Fruit fly (Drosophila melanogaster) whole organism, embryonic: ENCODE measurements around the gene sti.

Source experiments
- CG10959 ChIP-seq: fragments of 200-800 bp; sonication (Bioruptor generic); IDR thresholded peaks from 2 replicates; pipeline ENCODE4 v1.3.6; 2022; ENCODE audit warnings: missing biosample characterization, missing genetic modification characterization
- CG11695 ChIP-seq: fragments of 200-800 bp; sonication (Bioruptor generic); IDR thresholded peaks from 3 replicates; pipeline ENCODE4 v1.3.6; 2022; ENCODE audit warnings: missing biosample characterization, missing genetic modification characterization
- CG12071 ChIP-seq: fragments of 200-800 bp; sonication (Bioruptor generic); optimal IDR thresholded peaks from 3 replicates; lab custom pipeline; 2018; ENCODE audit warnings: missing biosample characterization, mild to moderate bottlenecking, missing genetic modification characterization
- CG12155 ChIP-seq: fragments of 200-800 bp; sonication (Bioruptor generic); optimal IDR thresholded peaks from 3 replicates; lab custom pipeline; 2016; ENCODE audit warnings: missing biosample characterization, missing genetic modification characterization
- CG12299 ChIP-seq: fragments of 200-800 bp; sonication (Bioruptor generic); optimal IDR thresholded peaks from 2 replicates; lab custom pipeline; 2018; ENCODE audit warnings: missing biosample characterization, mild to moderate bottlenecking, missing genetic modification characterization
- CG1233 ChIP-seq: fragments of 200-800 bp; sonication (Bioruptor generic); optimal IDR thresholded peaks from 4 replicates; lab custom pipeline; 2018; ENCODE audit warnings: missing biosample characterization, mild to moderate bottlenecking, missing genetic modification characterization
- CG12744 ChIP-seq: fragments of 200-800 bp; sonication (Bioruptor generic); optimal IDR thresholded peaks from 2 replicates; lab custom pipeline; 2016; ENCODE audit warnings: missing biosample characterization, missing genetic modification characterization
- CG12942 ChIP-seq: fragments of 200-800 bp; sonication (Bioruptor generic); optimal IDR thresholded peaks from 3 replicates; lab custom pipeline; 2016; ENCODE audit warnings: missing biosample characterization, missing genetic modification characterization
- CG13123 ChIP-seq: fragments of 200-800 bp; sonication (Bioruptor generic); optimal IDR thresholded peaks from 2 replicates; lab custom pipeline; 2016; ENCODE audit warnings: missing biosample characterization, missing genetic modification characterization
- CG13424 ChIP-seq: fragments of 200-800 bp; sonication (Bioruptor generic); optimal IDR thresholded peaks from 2 replicates; lab custom pipeline; 2019; ENCODE audit warnings: missing biosample characterization, mild to moderate bottlenecking, missing genetic modification characterization, moderate library complexity
- CG13894 ChIP-seq: fragments of 200-800 bp; sonication (Bioruptor generic); optimal IDR thresholded peaks from 3 replicates; lab custom pipeline; 2018; ENCODE audit warnings: missing biosample characterization, mild to moderate bottlenecking, missing genetic modification characterization, moderate library complexity
- CG14667 ChIP-seq: fragments of 200-800 bp; sonication (Bioruptor generic); IDR thresholded peaks from 2 replicates; pipeline ENCODE4 v1.3.6; 2022; ENCODE audit warnings: missing biosample characterization, missing genetic modification characterization
- CG14860 ChIP-seq: fragments of 200-800 bp; sonication (Bioruptor generic); IDR thresholded peaks from 3 replicates; pipeline ENCODE4 v1.3.6; 2022; ENCODE audit warnings: missing biosample characterization, missing genetic modification characterization; ENCODE audit not compliant: partially characterized antibody
- CG15514 ChIP-seq: fragments of 200-800 bp; sonication (Bioruptor generic); optimal IDR thresholded peaks from 3 replicates; lab custom pipeline; 2017; ENCODE audit warnings: missing biosample characterization, missing genetic modification characterization, mild to moderate bottlenecking, moderate library complexity, missing genetic modification reagents
- CG2712 ChIP-seq: fragments of 200-800 bp; optimal IDR thresholded peaks from 3 replicates; lab custom pipeline; 2019; ENCODE audit warnings: missing biosample characterization, mild to moderate bottlenecking, missing genetic modification characterization, moderate library complexity
- CG32532 ChIP-seq: fragments of 200-800 bp; sonication (Bioruptor generic); IDR thresholded peaks from 2 replicates; pipeline ENCODE4 v1.3.6; 2022; ENCODE audit warnings: missing biosample characterization, missing genetic modification characterization
- CG32767 ChIP-seq: fragments of 200-800 bp; sonication (Bioruptor generic); IDR thresholded peaks from 2 replicates; pipeline ENCODE4 v1.3.6; 2022; ENCODE audit warnings: missing biosample characterization, missing genetic modification characterization
- CG3407 ChIP-seq: fragments of 200-800 bp; sonication (Bioruptor generic); optimal IDR thresholded peaks from 2 replicates; lab custom pipeline; 2018; ENCODE audit warnings: missing biosample characterization, mild to moderate bottlenecking, missing genetic modification characterization
- CG3726 ChIP-seq: fragments of 200-800 bp; sonication (Bioruptor generic); IDR thresholded peaks from 3 replicates; pipeline ENCODE4, ENCODE4 v1.3.6; 2022; ENCODE audit warnings: missing biosample characterization, missing genetic modification characterization
- CG4730 ChIP-seq: fragments of 200-800 bp; sonication (Bioruptor generic); IDR thresholded peaks from 2 replicates; pipeline ENCODE4 v1.3.6; 2022; ENCODE audit warnings: missing biosample characterization, missing genetic modification characterization
- CG6654 ChIP-seq: fragments of 200-800 bp; sonication (Bioruptor generic); optimal IDR thresholded peaks from 2 replicates; lab custom pipeline; 2017; ENCODE audit warnings: missing biosample characterization, mild to moderate bottlenecking, missing genetic modification characterization
- CG7271 ChIP-seq: fragments of 200-800 bp; sonication (Bioruptor generic); optimal IDR thresholded peaks from 2 replicates; lab custom pipeline; 2018; ENCODE audit warnings: missing biosample characterization, mild to moderate bottlenecking, missing genetic modification characterization, moderate library complexity
- CG7372 ChIP-seq: fragments of 200-800 bp; sonication (Bioruptor generic); IDR thresholded peaks from 2 replicates; pipeline ENCODE4 v1.3.6; 2022; ENCODE audit warnings: missing biosample characterization, missing genetic modification characterization
- CG8359 ChIP-seq: fragments of 200-800 bp; sonication (Bioruptor generic); optimal IDR thresholded peaks from 2 replicates; lab custom pipeline; 2017; ENCODE audit warnings: missing biosample characterization, mild to moderate bottlenecking, missing genetic modification characterization, borderline replicate concordance
- CG9437 ChIP-seq: fragments of 200-800 bp; sonication (Bioruptor generic); optimal IDR thresholded peaks from 2 replicates; lab custom pipeline; 2018; ENCODE audit warnings: missing biosample characterization, mild to moderate bottlenecking, missing genetic modification characterization
- CrebB ChIP-seq: fragments of 200-800 bp; sonication (Bioruptor generic); optimal IDR thresholded peaks from 3 replicates; lab custom pipeline; 2018; ENCODE audit warnings: missing biosample characterization, mild to moderate bottlenecking, missing genetic modification characterization
- Doc2 ChIP-seq: fragments of 200-800 bp; sonication (Bioruptor generic); IDR thresholded peaks from 2 replicates; pipeline ENCODE4 v1.3.6; 2022; ENCODE audit warnings: missing biosample characterization, missing genetic modification characterization
- Doc3 ChIP-seq: fragments of 200-800 bp; sonication (Bioruptor generic); IDR thresholded peaks from 3 replicates; pipeline ENCODE4 v1.3.6; 2022; ENCODE audit warnings: missing biosample characterization, missing genetic modification characterization; ENCODE audit not compliant: partially characterized antibody
- Hr39 ChIP-seq: fragments of >200 bp; optimal IDR thresholded peaks from 2 replicates; lab custom pipeline; 2017
- MTF-1 ChIP-seq: fragments of 200-800 bp; sonication (Bioruptor generic); optimal IDR thresholded peaks from 2 replicates; lab custom pipeline; 2018; ENCODE audit warnings: missing biosample characterization, mild to moderate bottlenecking, missing genetic modification characterization, borderline replicate concordance
- Mes4 ChIP-seq: fragments of 200-800 bp; sonication (Bioruptor generic); optimal IDR thresholded peaks from 2 replicates; lab custom pipeline; 2016; ENCODE audit warnings: missing biosample characterization, missing genetic modification characterization
- Rfx ChIP-seq: fragments of 200-800 bp; sonication (Bioruptor generic); IDR thresholded peaks from 2 replicates; pipeline ENCODE4 v1.3.6; 2022; ENCODE audit warnings: missing biosample characterization, missing genetic modification characterization
- Sin3A ChIP-seq: fragments of >200 bp; optimal IDR thresholded peaks from 2 replicates; lab custom pipeline; 2018
- br ChIP-seq: fragments of >200 bp; optimal IDR thresholded peaks from 2 replicates; lab custom pipeline; 2017
- btn ChIP-seq: fragments of 200-800 bp; sonication (Bioruptor generic); optimal IDR thresholded peaks from 2 replicates; lab custom pipeline; 2016; ENCODE audit warnings: missing biosample characterization, missing genetic modification characterization
- chinmo ChIP-seq: fragments of 200-800 bp; sonication (Bioruptor generic); IDR thresholded peaks from 4 replicates; pipeline ENCODE4 v1.3.6; 2022; ENCODE audit warnings: missing biosample characterization, missing genetic modification characterization; ENCODE audit not compliant: partially characterized antibody
- crp ChIP-seq, 2 experiments: fragments of 200-800 bp; sonication (Bioruptor generic); optimal IDR thresholded peaks; 2 replicates in 1 of 2; 3 replicates in 1 of 2; lab custom pipeline; 2017; ENCODE audit warnings: missing biosample characterization in 2 of 2, missing genetic modification characterization in 2 of 2, mild to moderate bottlenecking in 1 of 2, moderate library complexity in 1 of 2
- dysf ChIP-seq: fragments of 200-800 bp; sonication (Bioruptor generic); IDR thresholded peaks from 3 replicates; pipeline ENCODE4 v1.3.6; 2022; ENCODE audit warnings: missing biosample characterization, missing genetic modification characterization
- grn ChIP-seq: fragments of 200-800 bp; sonication (Bioruptor generic); optimal IDR thresholded peaks from 3 replicates; lab custom pipeline; 2017; ENCODE audit warnings: missing biosample characterization, missing genetic modification characterization
- jumu ChIP-seq: fragments of 200-800 bp; sonication (Bioruptor generic); optimal IDR thresholded peaks from 3 replicates; lab custom pipeline; 2016; ENCODE audit warnings: missing biosample characterization, missing genetic modification characterization
- kni ChIP-seq: fragments of 200-800 bp; sonication (Bioruptor generic); optimal IDR thresholded peaks from 3 replicates; lab custom pipeline; 2017; ENCODE audit warnings: mild to moderate bottlenecking, missing biosample characterization, missing genetic modification reagents, missing genetic modification characterization
- nerfin-1 ChIP-seq: fragments of 200-800 bp; sonication (Bioruptor generic); optimal IDR thresholded peaks from 3 replicates; lab custom pipeline; 2019; ENCODE audit warnings: missing biosample characterization, mild to moderate bottlenecking, missing genetic modification characterization, moderate library complexity
- pb ChIP-seq: fragments of 200-800 bp; sonication (Bioruptor generic); optimal IDR thresholded peaks from 3 replicates; lab custom pipeline; 2016; ENCODE audit warnings: missing biosample characterization, missing genetic modification characterization
- pnt ChIP-seq: fragments of 200-800 bp; sonication (Bioruptor generic); optimal IDR thresholded peaks from 3 replicates; lab custom pipeline; 2016; ENCODE audit warnings: missing biosample characterization, missing genetic modification characterization
- repo ChIP-seq: fragments of 200-800 bp; sonication (Bioruptor generic); optimal IDR thresholded peaks from 2 replicates; lab custom pipeline; 2016; ENCODE audit warnings: missing biosample characterization, missing genetic modification characterization
- salm ChIP-seq: fragments of 200-800 bp; sonication (Bioruptor generic); optimal IDR thresholded peaks from 2 replicates; lab custom pipeline; 2018; ENCODE audit warnings: missing biosample characterization, mild to moderate bottlenecking, missing genetic modification characterization
- scrt ChIP-seq: fragments of 200-800 bp; sonication (Bioruptor generic); optimal IDR thresholded peaks from 2 replicates; lab custom pipeline; 2018; ENCODE audit warnings: missing biosample characterization, mild to moderate bottlenecking, missing genetic modification characterization, moderate library complexity
- tx ChIP-seq: fragments of 200-800 bp; sonication (Bioruptor generic); optimal IDR thresholded peaks from 2 replicates; lab custom pipeline; 2016; ENCODE audit warnings: missing biosample characterization, missing genetic modification characterization
- wdn ChIP-seq: fragments of 200-800 bp; sonication (Bioruptor generic); IDR thresholded peaks from 2 replicates; pipeline ENCODE4 v1.3.6; 2022; ENCODE audit warnings: missing biosample characterization, missing genetic modification characterization
- wek ChIP-seq: fragments of 200-800 bp; sonication (Bioruptor generic); optimal IDR thresholded peaks from 3 replicates; lab custom pipeline; 2018; ENCODE audit warnings: missing biosample characterization, mild to moderate bottlenecking, missing genetic modification characterization, moderate library complexity

Gene sti

DNA sequence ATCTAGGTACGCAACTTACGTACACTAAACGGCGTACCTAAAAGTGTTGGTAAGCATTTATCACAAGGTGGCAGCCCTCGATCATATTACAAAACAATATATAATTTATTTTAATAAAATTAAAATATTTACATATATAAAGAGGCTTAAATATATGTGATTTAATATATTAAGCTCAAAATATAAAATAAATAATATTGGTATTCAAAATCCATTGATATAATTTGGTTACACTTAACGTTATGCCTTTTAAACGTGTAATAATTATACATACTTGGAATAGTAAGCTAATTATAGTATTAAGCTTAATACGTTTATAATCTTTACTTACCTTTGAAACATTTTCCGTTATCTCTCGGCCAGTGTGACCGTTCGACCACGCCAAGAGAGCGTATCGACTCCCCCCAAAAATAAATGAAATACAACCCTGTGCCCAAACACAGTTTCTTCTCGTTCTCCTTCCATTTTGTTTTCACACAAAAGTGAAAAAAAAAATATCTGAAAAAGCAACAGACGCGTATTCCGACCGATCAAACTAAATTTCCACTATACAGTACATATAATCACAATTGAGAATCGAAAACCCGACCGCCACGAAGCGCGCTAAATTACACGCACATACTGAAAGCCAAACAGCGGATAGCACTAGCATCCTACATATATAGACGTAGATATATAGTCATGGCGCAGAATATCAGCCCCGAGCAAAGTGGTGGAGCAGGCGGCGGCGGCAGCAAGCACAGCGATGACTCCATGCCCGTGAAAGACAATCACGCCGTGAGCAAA, 10.6 kb downstream of the sti start, which contains the start of the genes CG10646 and vih (continued):
- TF ChIP-seq CG8359 (GFP tag; lab: Kevin White, UChicago): no peak
- no peak for TF ChIP-seq salm
- no peak for TF ChIP-seq Doc2 (GFP tag; lab: Robert Waterston, UW)
- no peak for TF ChIP-seq repo (GFP tag; lab: Kevin White, UChicago)
- TF ChIP-seq CG4730: no peak
- TF ChIP-seq btn (GFP tag; lab: Kevin White, UChicago): no peak
- no peak for TF ChIP-seq CG12744 (GFP tag; lab: Kevin White, UChicago)
- peak in 1 of 2 experiments; percentile 33 for TF ChIP-seq crp (GFP tag; optimal IDR thresholded peaks at IDR 0.05; lab: Kevin White, UChicago)
- TF ChIP-seq CrebB: no peak
- no peak for TF ChIP-seq CG12299 (tag; lab: Kevin White, UChicago)
- TF ChIP-seq CG7271 (tag; lab: Kevin White, UChicago): peak; percentile 51
- no peak for TF ChIP-seq CG32532
- TF ChIP-seq wek: no peak
- no peak for TF ChIP-seq CG11695
- no peak for TF ChIP-seq CG12071 (GFP tag; lab: Kevin White, UChicago)
- no peak for TF ChIP-seq pnt (GFP tag; lab: Kevin White, UChicago)
- peak; percentile 73 for TF ChIP-seq CG2712
- no peak for TF ChIP-seq br
- no peak for TF ChIP-seq CG1233 (GFP tag; lab: Kevin White, UChicago)
- peak; percentile 66 for TF ChIP-seq CG15514 (GFP tag; lab: Kevin White, UChicago)
- no peak for TF ChIP-seq CG6654 (GFP tag; lab: Kevin White, UChicago)
- TF ChIP-seq CG14860: no peak
- TF ChIP-seq CG13424: peak; percentile 61
- no peak for TF ChIP-seq wdn (GFP tag; lab: Robert Waterston, UW)
- TF ChIP-seq CG32767: peak; percentile 61; the same call in 1 of the 2 replicates
- peak; percentile 18 for TF ChIP-seq CG13894 (tag; lab: Kevin White, UChicago)
- TF ChIP-seq CG14667 (GFP tag; lab: Robert Waterston, UW): no peak
- peak; percentile 63 for TF ChIP-seq CG12155 (GFP tag; lab: Kevin White, UChicago)
- no peak for TF ChIP-seq grn (GFP tag; lab: Kevin White, UChicago)
- no peak for TF ChIP-seq Mes4 (GFP tag; lab: Kevin White, UChicago)
- no peak for TF ChIP-seq pb (GFP tag; lab: Kevin White, UChicago)
- no peak for TF ChIP-seq chinmo
- no peak for TF ChIP-seq Hr39 (lab: Kevin White, UChicago)
- TF ChIP-seq Rfx (GFP tag; lab: Robert Waterston, UW): peak; percentile 53
- no peak; the same call in 2 of the 3 replicates for TF ChIP-seq Doc3
- TF ChIP-seq jumu (GFP tag; lab: Kevin White, UChicago): peak; percentile 31
- no peak for TF ChIP-seq CG13123 (GFP tag; lab: Kevin White, UChicago)
- TF ChIP-seq CG10959 (GFP tag; lab: Robert Waterston, UW): no peak
- no peak for TF ChIP-seq Sin3A
- no peak for TF ChIP-seq MTF-1 (GFP tag; lab: Kevin White, UChicago)
- peak; percentile 7 for TF ChIP-seq CG12942 (GFP tag; lab: Kevin White, UChicago)
- no peak for TF ChIP-seq tx (GFP tag; lab: Kevin White, UChicago)
- no peak for TF ChIP-seq CG7372 (GFP tag; lab: Robert Waterston, UW)
- TF ChIP-seq dysf: no peak
- no peak for TF ChIP-seq CG3407 (GFP tag; lab: Kevin White, UChicago)
- no peak for TF ChIP-seq kni (GFP tag; lab: Kevin White, UChicago)
- TF ChIP-seq scrt (GFP tag; lab: Kevin White, UChicago): no peak
- no peak for TF ChIP-seq CG3726 (GFP tag; lab: Robert Waterston, UW)
- TF ChIP-seq CG9437 (GFP tag; lab: Kevin White, UChicago): peak; percentile 61
- peak; percentile 21 for TF ChIP-seq nerfin-1 (tag; lab: Kevin White, UChicago)
